Fruit fly (Drosophila melanogaster): ENCODE measurements around the gene CG11760.

The CG11760 gene

dm6 chr3R:8673803-8674234 lies 45.2 kb upstream of the CG11760 start, which contains the start of gene mRpL19 (continued):
- TF ChIP-seq CG4617 (GFP tag; optimal IDR thresholded peaks at IDR 0.05; ENCODE audit: borderline replicate concordance) (peak; percentile 22), btn (GFP tag; optimal IDR thresholded peaks at IDR 0.05) (no peak), Dad (GFP tag; optimal IDR thresholded peaks at IDR 0.05) (no peak), CG4854 (GFP tag; optimal IDR thresholded peaks at IDR 0.05) (no peak), zen2 (GFP tag; IDR thresholded peaks at IDR 0.05; ENCODE audit: partially characterized antibody) (no peak; the same call in 2 of the 3 replicates), CG15073 (GFP tag; optimal IDR thresholded peaks at IDR 0.05) (no peak), pan (optimal IDR thresholded peaks at IDR 0.05) (no peak), pan (GFP tag; optimal IDR thresholded peaks at IDR 0.05 in 1 of 2, IDR thresholded peaks at IDR 0.05 in 1 of 2) (no peak), Taf1 (GFP tag; IDR thresholded peaks at IDR 0.05) (no peak), Hr39 (optimal IDR thresholded peaks at IDR 0.05) (no peak), cg (GFP tag; optimal IDR thresholded peaks at IDR 0.05) (no peak), CG15601 (tag; optimal IDR thresholded peaks at IDR 0.05) (peak; percentile 65), Rx (GFP tag; IDR thresholded peaks at IDR 0.05) (no peak), br (optimal IDR thresholded peaks at IDR 0.05) (no peak), ham (GFP tag; IDR thresholded peaks at IDR 0.05) (no peak), knrl (GFP tag; IDR thresholded peaks at IDR 0.05; ENCODE audit: partially characterized antibody) (peak; percentile 26; the same call in 1 of the 3 replicates), rib (GFP tag; IDR thresholded peaks at IDR 0.05) (no peak), NFAT (GFP tag; IDR thresholded peaks at IDR 0.05) (no peak), CG11085 (GFP tag; IDR thresholded peaks at IDR 0.05) (no peak), Sry-β (GFP tag; optimal IDR thresholded peaks at IDR 0.05) (no peak), CG1529 (GFP tag; optimal IDR thresholded peaks at IDR 0.05) (no peak), CG1603 (tag; optimal IDR thresholded peaks at IDR 0.05) (no peak), CG42726 (GFP tag; IDR thresholded peaks at IDR 0.05; ENCODE audit: partially characterized antibody) (no peak), pnt (GFP tag; optimal IDR thresholded peaks at IDR 0.05) (no peak), CG9876 (GFP tag; optimal IDR thresholded peaks at IDR 0.05) (no peak), Trl (optimal IDR thresholded peaks at IDR 0.05) (no peak), Trl (GFP tag; optimal IDR thresholded peaks at IDR 0.05) (no peak), Dbx (GFP tag; IDR thresholded peaks at IDR 0.05) (no peak), tna (GFP tag; IDR thresholded peaks at IDR 0.05; ENCODE audit: partially characterized antibody) (0 out of 2 replicates have a peak, but pooled peaks have one; percentile 23), h (optimal IDR thresholded peaks at IDR 0.05) (no peak), Deaf1 (tag; optimal IDR thresholded peaks at IDR 0.05) (no peak), CG3838 (GFP tag; optimal IDR thresholded peaks at IDR 0.05) (no peak), Elba2 (GFP tag; optimal IDR thresholded peaks at IDR 0.05) (no peak), cas (GFP tag; IDR thresholded peaks at IDR 0.05) (no peak), CG7963 (GFP tag; IDR thresholded peaks at IDR 0.05; ENCODE audit: partially characterized antibody) (peak; percentile 58; the same call in 1 of the 3 replicates), Xbp1 (GFP tag; optimal IDR thresholded peaks at IDR 0.05) (peak; percentile 2), Six4 (GFP tag; optimal IDR thresholded peaks at IDR 0.05) (peak; percentile 5), Lhr (GFP tag; optimal IDR thresholded peaks at IDR 0.05) (no peak), CG12299 (tag; optimal IDR thresholded peaks at IDR 0.05) (peak; percentile 58), CG6765 (GFP tag; optimal IDR thresholded peaks at IDR 0.05) (no peak), CG10462 (GFP tag; optimal IDR thresholded peaks at IDR 0.05) (no peak), vnd (GFP tag; IDR thresholded peaks at IDR 0.05; ENCODE audit: partially characterized antibody) (peak; percentile 52; the same call in 2 of the 3 replicates), Doc2 (GFP tag; IDR thresholded peaks at IDR 0.05) (no peak), zfh2 (GFP tag; optimal IDR thresholded peaks at IDR 0.05) (no peak), Hey (tag; optimal IDR thresholded peaks at IDR 0.05) (no peak), chm (GFP tag; IDR thresholded peaks at IDR 0.05) (no peak), Scr (GFP tag; IDR thresholded peaks at IDR 0.05; ENCODE audit: partially characterized antibody) (peak; percentile 58), insv (GFP tag; optimal IDR thresholded peaks at IDR 0.05) (peak in 1 of 2 experiments; percentile 23), CG1832 (GFP tag; optimal IDR thresholded peaks at IDR 0.05) (no peak), lbe (GFP tag; optimal IDR thresholded peaks at IDR 0.05) (peak; percentile 52), Doc3 (GFP tag; IDR thresholded peaks at IDR 0.05; ENCODE audit: partially characterized antibody) (peak; percentile 39; the same call in 2 of the 3 replicates), dimm (GFP tag; IDR thresholded peaks at IDR 0.05) (no peak), CG6254 (GFP tag; optimal IDR thresholded peaks at IDR 0.05) (no peak)
